Fruit fly (Drosophila melanogaster) whole organism, pupa: ENCODE measurements around the gene CG14960.
A peak's percentile ranks its signal among the peaks of the same experiment; 100 is the strongest.

Experiments used
- CG12605 ChIP-seq: fragments of 200-800 bp; sonication (Bioruptor generic); IDR thresholded peaks from 2 replicates; pipeline ENCODE4 v1.3.6; 2022; ENCODE audit warnings: missing biosample characterization, missing genetic modification characterization
- CG32121 ChIP-seq: fragments of 200-800 bp; sonication (Bioruptor generic); IDR thresholded peaks from 2 replicates; pipeline ENCODE4 v1.3.6; 2022; ENCODE audit warnings: missing biosample characterization, missing genetic modification characterization
- CG34367 ChIP-seq: fragments of 200-800 bp; sonication (Bioruptor generic); optimal IDR thresholded peaks from 2 replicates; lab custom pipeline; 2018; ENCODE audit warnings: missing biosample characterization, mild to moderate bottlenecking, missing genetic modification characterization
- EcR ChIP-seq: fragments of 200-800 bp; sonication (Bioruptor generic); optimal IDR thresholded peaks from 3 replicates; lab custom pipeline; 2019; ENCODE audit warnings: missing biosample characterization, missing genetic modification characterization, mild to moderate bottlenecking, moderate library complexity, missing genetic modification reagents
- gl ChIP-seq: fragments of 200-800 bp; sonication (Bioruptor generic); optimal IDR thresholded peaks from 2 replicates; lab custom pipeline; 2018; ENCODE audit warnings: missing biosample characterization, mild to moderate bottlenecking, missing genetic modification characterization

- TF ChIP-seq EcR (peak; percentile 53), gl (tag; lab: Kevin White, UChicago) (peak; percentile 62), CG34367 (tag; lab: Kevin White, UChicago) (peak; percentile 19), CG32121 (peak; percentile 50; the same call in 1 of the 2 replicates), CG12605 (GFP tag; lab: Robert Waterston, UW) (peak; percentile 59)
Observed at dm6 chr3L:3225769-3226457, 44.9 kb upstream of the CG14960 start.
